Worm (Caenorhabditis elegans): ENCODE data around the gene F17C11.22.

F17C11.22 gene

ce11 chrV:11009124-11009524 lies 39.2 kb upstream of the F17C11.22 start (continued):
- TF ChIP-seq zfp-3 (GFP tag; conservative IDR thresholded peaks at IDR 0.05) (no peak), dpl-1 (GFP tag; optimal IDR thresholded peaks at IDR 0.05) (no peak), ceh-82 (tag; optimal IDR thresholded peaks at IDR 0.05) (no peak), mep-1 (tag; optimal IDR thresholded peaks at IDR 0.05) (no peak), spr-3 (GFP tag; optimal IDR thresholded peaks at IDR 0.05) (no peak), ZK546.5 (tag; optimal IDR thresholded peaks at IDR 0.05) (no peak), D1046.2 (GFP tag; IDR thresholded peaks at IDR 0.05) (no peak), madf-9 (GFP tag; conservative IDR thresholded peaks at IDR 0.05) (no peak), snpc-1.2 (GFP tag; IDR thresholded peaks at IDR 0.05) (no peak), nhr-41 (GFP tag; IDR thresholded peaks at IDR 0.05) (peak; percentile 69; the same call in 1 of the 2 replicates), ceh-62 (tag; optimal IDR thresholded peaks at IDR 0.05) (no peak), dmd-6 (GFP tag; IDR thresholded peaks at IDR 0.05) (peak; percentile 96), nhr-102 (tag; optimal IDR thresholded peaks at IDR 0.05) (peak; percentile 57), ceh-20 (GFP tag; IDR thresholded peaks at IDR 0.05) (peak; percentile 22; the same call in 1 of the 2 replicates), unc-62 (GFP tag; optimal IDR thresholded peaks at IDR 0.05 in 1 of 2) (peak in 1 of 2 experiments; percentile 5), unc-62 (tag; optimal IDR thresholded peaks at IDR 0.05) (no peak), nhr-111 (GFP tag; optimal IDR thresholded peaks at IDR 0.05) (no peak), zag-1 (tag; optimal IDR thresholded peaks at IDR 0.05) (no peak), lin-39 (tag; optimal IDR thresholded peaks at IDR 0.05) (no peak), sdz-12 (GFP tag; optimal IDR thresholded peaks at IDR 0.05) (no peak), egl-27 (tag; optimal IDR thresholded peaks at IDR 0.05) (no peak), mxl-2 (GFP tag; conservative IDR thresholded peaks at IDR 0.05) (0 out of 2 replicates have a peak, but pooled peaks have one; percentile 38), ZK337.2 (GFP tag; IDR thresholded peaks at IDR 0.05) (no peak), F10B5.3 (tag; optimal IDR thresholded peaks at IDR 0.05) (no peak), daf-16 (GFP tag; optimal IDR thresholded peaks at IDR 0.05) (no peak), daf-16 (tag; optimal IDR thresholded peaks at IDR 0.05) (peak; percentile 86)

DNA sequence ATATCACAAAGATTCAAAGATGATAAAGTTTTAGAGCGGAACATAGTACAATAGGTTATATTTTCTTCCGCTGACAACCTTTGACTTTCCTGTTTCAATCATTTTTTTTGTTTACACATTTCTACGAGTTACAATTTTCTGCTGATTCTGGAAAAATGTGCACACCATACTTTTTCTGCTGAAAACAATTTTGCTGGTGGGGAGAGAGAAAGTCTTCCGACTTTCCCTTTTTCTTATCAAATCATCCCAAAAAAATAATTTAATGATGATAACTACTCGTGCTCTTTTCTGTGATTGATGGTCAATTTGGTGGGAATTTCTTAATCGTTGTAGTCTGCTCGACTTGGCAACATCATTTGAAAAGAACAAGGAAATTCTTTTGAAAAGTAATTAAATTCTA lies 37.7 kb upstream of the F17C11.22 start:
- TF ChIP-seq daf-16 (GFP tag; optimal IDR thresholded peaks at IDR 0.05) (no peak), daf-16 (tag; optimal IDR thresholded peaks at IDR 0.05) (peak; percentile 63), ztf-7 (tag; optimal IDR thresholded peaks at IDR 0.05) (no peak), tra-1 (GFP tag; IDR thresholded peaks at IDR 0.05) (0 out of 2 replicates have a peak, but pooled peaks have one; percentile 19), egl-27 (tag; optimal IDR thresholded peaks at IDR 0.05) (no peak), pqm-1 (tag; optimal IDR thresholded peaks at IDR 0.05) (peak; percentile 27), ces-1 (GFP tag; optimal IDR thresholded peaks at IDR 0.05) (no peak), nhr-77 (tag; optimal IDR thresholded peaks at IDR 0.05) (peak; percentile 62), php-3 (GFP tag; IDR thresholded peaks at IDR 0.05) (0 out of 2 replicates have a peak, but pooled peaks have one; percentile 53), nhr-28 (tag; optimal IDR thresholded peaks at IDR 0.05) (peak; percentile 63), dve-1 (tag; optimal IDR thresholded peaks at IDR 0.05; ENCODE audit: insufficient read depth) (peak; percentile 38), lin-1 (GFP tag; IDR thresholded peaks at IDR 0.05) (0 out of 2 replicates have a peak, but pooled peaks have one; percentile 26), hlh-11 (tag; optimal IDR thresholded peaks at IDR 0.05) (peak; percentile 65), F44E2.7 (GFP tag; IDR thresholded peaks at IDR 0.05) (no peak), Y5F2A.4 (GFP tag; optimal IDR thresholded peaks at IDR 0.05) (no peak), dmd-6 (GFP tag; IDR thresholded peaks at IDR 0.05) (peak; percentile 88)

DNA sequence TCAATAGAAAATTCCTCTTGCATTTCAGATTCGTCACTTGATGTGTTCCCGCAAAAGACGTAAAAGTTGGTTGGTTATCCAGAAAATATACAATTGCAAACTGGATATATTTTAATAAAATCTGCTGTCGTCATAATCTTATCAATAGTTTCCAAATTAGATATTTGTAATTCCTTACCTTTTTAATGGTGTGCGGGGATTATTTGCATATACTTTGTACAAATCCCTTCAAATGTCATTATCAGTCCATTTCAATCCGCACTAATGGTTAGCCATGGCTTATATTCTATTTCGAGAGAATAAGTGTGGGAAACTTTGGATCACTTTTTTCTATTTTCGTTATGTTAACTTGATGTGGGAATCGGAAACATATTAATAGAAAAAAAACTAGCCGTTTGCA lies 34.1 kb upstream of the F17C11.22 start:
- TF ChIP-seq mdl-1 (tag; optimal IDR thresholded peaks at IDR 0.05), result no peak
- TF ChIP-seq php-3 (GFP tag; IDR thresholded peaks at IDR 0.05), result no peak
- TF ChIP-seq zfp-2 (tag; optimal IDR thresholded peaks at IDR 0.05), result no peak
- no peak for TF ChIP-seq nhr-10 (tag; optimal IDR thresholded peaks at IDR 0.05)
- TF ChIP-seq nhr-102 (tag; optimal IDR thresholded peaks at IDR 0.05), result no peak
- TF ChIP-seq lin-15B (tag; optimal IDR thresholded peaks at IDR 0.05), result no peak
- no peak for TF ChIP-seq F37D6.2 (tag; optimal IDR thresholded peaks at IDR 0.05)
- TF ChIP-seq hmg-1.1 (GFP tag; IDR thresholded peaks at IDR 0.05), result no peak
- TF ChIP-seq dpl-1 (GFP tag; optimal IDR thresholded peaks at IDR 0.05), result no peak
- TF ChIP-seq vab-7 (GFP tag; IDR thresholded peaks at IDR 0.05), result no peak
- no peak for TF ChIP-seq spr-1 (tag; optimal IDR thresholded peaks at IDR 0.05)
- no peak for TF ChIP-seq ztf-11 (tag; optimal IDR thresholded peaks at IDR 0.05)
- TF ChIP-seq snpc-1.2 (GFP tag; IDR thresholded peaks at IDR 0.05), result no peak
- TF ChIP-seq ctbp-1 (GFP tag; IDR thresholded peaks at IDR 0.05), result no peak
- no peak for TF ChIP-seq ceh-20 (GFP tag; IDR thresholded peaks at IDR 0.05)
- no peak for TF ChIP-seq daf-19 (GFP tag; conservative IDR thresholded peaks at IDR 0.05)
- no peak for TF ChIP-seq ztf-7 (tag; optimal IDR thresholded peaks at IDR 0.05)
- no peak for TF ChIP-seq daf-16 (GFP tag; optimal IDR thresholded peaks at IDR 0.05)
- TF ChIP-seq daf-16 (tag; optimal IDR thresholded peaks at IDR 0.05), result no peak

All from whole organism, L4 larva.